Fruit fly (Drosophila melanogaster) whole organism, embryonic: ENCODE data around the gene Pgd.

Source experiments
- Abd-B ChIP-seq: fragments of 200-800 bp; sonication (Bioruptor generic); optimal IDR thresholded peaks from 2 replicates; lab custom pipeline; 2018; ENCODE audit warnings: missing biosample characterization, mild to moderate bottlenecking, missing genetic modification characterization, moderate library complexity
- CG11085 ChIP-seq: fragments of 200-800 bp; sonication (Bioruptor generic); IDR thresholded peaks from 2 replicates; pipeline ENCODE4 v1.3.6; 2022; ENCODE audit warnings: missing biosample characterization, missing genetic modification characterization
- CG12299 ChIP-seq: fragments of 200-800 bp; sonication (Bioruptor generic); optimal IDR thresholded peaks from 2 replicates; lab custom pipeline; 2018; ENCODE audit warnings: missing biosample characterization, mild to moderate bottlenecking, missing genetic modification characterization
- CG12391 ChIP-seq: fragments of 200-800 bp; sonication (Bioruptor generic); optimal IDR thresholded peaks from 3 replicates; lab custom pipeline; 2018; ENCODE audit warnings: missing biosample characterization, mild to moderate bottlenecking, missing genetic modification characterization, moderate library complexity
- CG12659 ChIP-seq: fragments of 200-800 bp; sonication (Bioruptor generic); optimal IDR thresholded peaks from 3 replicates; lab custom pipeline; 2017; ENCODE audit warnings: mild to moderate bottlenecking, missing biosample characterization, missing genetic modification reagents, missing genetic modification characterization
- CG13775 ChIP-seq: fragments of 200-800 bp; sonication (Bioruptor generic); optimal IDR thresholded peaks from 3 replicates; lab custom pipeline; 2017; ENCODE audit warnings: missing biosample characterization, mild to moderate bottlenecking, missing genetic modification characterization
- CG15269 ChIP-seq: fragments of 200-800 bp; sonication (Bioruptor generic); optimal IDR thresholded peaks from 2 replicates; lab custom pipeline; 2018; ENCODE audit warnings: missing biosample characterization, mild to moderate bottlenecking, missing genetic modification characterization, moderate library complexity
- CG17361 ChIP-seq: fragments of 200-800 bp; sonication (Bioruptor generic); IDR thresholded peaks from 3 replicates; pipeline ENCODE4 v1.3.6; 2022; ENCODE audit warnings: missing biosample characterization, missing genetic modification characterization
- CG17568 ChIP-seq: fragments of 200-800 bp; sonication (Bioruptor generic); optimal IDR thresholded peaks from 2 replicates; lab custom pipeline; 2018; ENCODE audit warnings: missing biosample characterization, mild to moderate bottlenecking, missing genetic modification characterization, moderate library complexity
- CG2678 ChIP-seq: fragments of 200-800 bp; sonication (Bioruptor generic); optimal IDR thresholded peaks from 3 replicates; lab custom pipeline; 2019; ENCODE audit warnings: missing biosample characterization, mild to moderate bottlenecking, missing genetic modification characterization, moderate library complexity
- CG3281 ChIP-seq: fragments of 200-800 bp; sonication (Bioruptor generic); optimal IDR thresholded peaks from 3 replicates; lab custom pipeline; 2017; ENCODE audit warnings: missing biosample characterization, mild to moderate bottlenecking, missing genetic modification characterization
- CG3995 ChIP-seq: fragments of 200-800 bp; sonication (Bioruptor generic); optimal IDR thresholded peaks from 3 replicates; lab custom pipeline; 2016; ENCODE audit warnings: missing biosample characterization, missing genetic modification characterization
- CG4282 ChIP-seq: fragments of 200-800 bp; sonication (Bioruptor generic); optimal IDR thresholded peaks from 2 replicates; lab custom pipeline; 2016; ENCODE audit warnings: missing biosample characterization, missing genetic modification characterization
- CG4360 ChIP-seq: fragments of 200-800 bp; sonication (Bioruptor generic); IDR thresholded peaks from 2 replicates; pipeline ENCODE4 v1.3.6; 2022; ENCODE audit warnings: missing biosample characterization, missing genetic modification characterization
- CG6813 ChIP-seq: fragments of 200-800 bp; sonication (Bioruptor generic); optimal IDR thresholded peaks from 2 replicates; lab custom pipeline; 2017; ENCODE audit warnings: missing biosample characterization, missing genetic modification characterization, mild to moderate bottlenecking, moderate library complexity, missing genetic modification reagents
- CG6854 ChIP-seq: fragments of 200-800 bp; sonication (Bioruptor generic); optimal IDR thresholded peaks from 3 replicates; lab custom pipeline; 2017; ENCODE audit warnings: missing biosample characterization, mild to moderate bottlenecking, missing genetic modification characterization
- CG7786 ChIP-seq: fragments of 200-800 bp; sonication (Bioruptor generic); optimal IDR thresholded peaks from 2 replicates; lab custom pipeline; 2016; ENCODE audit warnings: missing biosample characterization, missing genetic modification characterization
- CG8765 ChIP-seq: fragments of 200-800 bp; sonication (Bioruptor generic); IDR thresholded peaks from 2 replicates; pipeline ENCODE4 v1.3.6; 2022; ENCODE audit warnings: missing biosample characterization, missing genetic modification characterization
- CG9876 ChIP-seq: fragments of 200-800 bp; sonication (Bioruptor generic); optimal IDR thresholded peaks from 2 replicates; lab custom pipeline; 2016; ENCODE audit warnings: missing biosample characterization, missing genetic modification characterization
- Camta ChIP-seq: fragments of 200-800 bp; sonication (Bioruptor generic); optimal IDR thresholded peaks from 2 replicates; lab custom pipeline; 2016; ENCODE audit warnings: missing biosample characterization, missing genetic modification characterization
- Dfd ChIP-seq, 2 experiments: fragments of >200 bp; optimal IDR thresholded peaks; 2 replicates each; lab custom pipeline; 2017; ENCODE audit warnings: missing biosample characterization in 2 of 2, missing genetic modification characterization in 2 of 2
- Dip2 ChIP-seq: fragments of 200-800 bp; sonication (Bioruptor generic); IDR thresholded peaks from 2 replicates; pipeline ENCODE4 v1.3.6; 2022; ENCODE audit warnings: missing biosample characterization, missing genetic modification characterization
- Dll ChIP-seq: fragments of 200-800 bp; sonication (Bioruptor generic); IDR thresholded peaks from 4 replicates; pipeline ENCODE4 v1.3.6; 2022; ENCODE audit warnings: missing biosample characterization, missing genetic modification characterization; ENCODE audit not compliant: partially characterized antibody
- Doc2 ChIP-seq: fragments of 200-800 bp; sonication (Bioruptor generic); IDR thresholded peaks from 2 replicates; pipeline ENCODE4 v1.3.6; 2022; ENCODE audit warnings: missing biosample characterization, missing genetic modification characterization
- Elba2 ChIP-seq: fragments of 200-800 bp; sonication (Bioruptor generic); optimal IDR thresholded peaks from 3 replicates; lab custom pipeline; 2016; ENCODE audit warnings: missing biosample characterization, missing genetic modification characterization
- H15 ChIP-seq: fragments of 200-800 bp; sonication (Bioruptor generic); IDR thresholded peaks from 3 replicates; pipeline ENCODE4 v1.3.6; 2022; ENCODE audit warnings: missing biosample characterization, missing genetic modification characterization
- Oli ChIP-seq: fragments of 200-800 bp; sonication (Bioruptor generic); optimal IDR thresholded peaks from 2 replicates; lab custom pipeline; 2018; ENCODE audit warnings: missing biosample characterization, mild to moderate bottlenecking, missing genetic modification characterization, moderate library complexity
- Ptx1 ChIP-seq: fragments of 200-800 bp; sonication (Bioruptor generic); IDR thresholded peaks from 2 replicates; pipeline ENCODE4 v1.3.6; 2022; ENCODE audit warnings: missing biosample characterization, missing genetic modification characterization
- Side ChIP-seq: fragments of 200-800 bp; sonication (Bioruptor generic); optimal IDR thresholded peaks from 2 replicates; lab custom pipeline; 2016; ENCODE audit warnings: missing biosample characterization, missing genetic modification characterization
- Sox102F ChIP-seq: fragments of 200-800 bp; sonication (Bioruptor generic); optimal IDR thresholded peaks from 2 replicates; lab custom pipeline; 2018; ENCODE audit warnings: missing biosample characterization, mild to moderate bottlenecking, missing genetic modification characterization, moderate library complexity
- Taf1 ChIP-seq: fragments of 200-800 bp; sonication (Bioruptor generic); IDR thresholded peaks from 2 replicates; pipeline ENCODE4 v1.3.6; 2022; ENCODE audit warnings: missing biosample characterization, missing genetic modification characterization
- Tbp ChIP-seq: fragments of >200 bp; optimal IDR thresholded peaks from 2 replicates; lab custom pipeline; 2018; ENCODE audit warnings: missing biosample characterization, missing genetic modification characterization
- al ChIP-seq: fragments of 200-800 bp; sonication (Bioruptor generic); IDR thresholded peaks from 2 replicates; pipeline ENCODE4 v1.3.6; 2022; ENCODE audit warnings: missing biosample characterization, missing genetic modification characterization
- ash1 ChIP-seq: fragments of 200-800 bp; sonication (Bioruptor generic); optimal IDR thresholded peaks from 2 replicates; lab custom pipeline; 2018; ENCODE audit warnings: missing biosample characterization, mild to moderate bottlenecking, missing genetic modification characterization
- bab2 ChIP-seq: fragments of 200-800 bp; sonication (Bioruptor generic); optimal IDR thresholded peaks from 2 replicates; lab custom pipeline; 2016; ENCODE audit warnings: missing biosample characterization, missing genetic modification characterization
- da ChIP-seq: fragments of 200-800 bp; sonication (Bioruptor generic); optimal IDR thresholded peaks from 2 replicates; lab custom pipeline; 2016; ENCODE audit warnings: missing biosample characterization, missing genetic modification characterization
- dan ChIP-seq: fragments of 200-800 bp; sonication (Bioruptor generic); IDR thresholded peaks from 2 replicates; pipeline ENCODE4 v1.3.6; 2022; ENCODE audit warnings: missing biosample characterization, missing genetic modification characterization
- danr ChIP-seq: fragments of 200-800 bp; sonication (Bioruptor generic); IDR thresholded peaks from 2 replicates; pipeline ENCODE4 v1.3.6; 2022; ENCODE audit warnings: missing biosample characterization, missing genetic modification characterization
- en ChIP-seq: fragments of 200-800 bp; sonication (Bioruptor generic); optimal IDR thresholded peaks from 2 replicates; lab custom pipeline; 2016; ENCODE audit warnings: missing biosample characterization, missing genetic modification characterization
- ham ChIP-seq: fragments of 200-800 bp; sonication (Bioruptor generic); IDR thresholded peaks from 2 replicates; pipeline ENCODE4 v1.3.6; 2022; ENCODE audit warnings: missing biosample characterization, missing genetic modification characterization
- kni ChIP-seq: fragments of 200-800 bp; sonication (Bioruptor generic); optimal IDR thresholded peaks from 3 replicates; lab custom pipeline; 2017; ENCODE audit warnings: mild to moderate bottlenecking, missing biosample characterization, missing genetic modification reagents, missing genetic modification characterization
- mam ChIP-seq: fragments of 200-800 bp; sonication (Bioruptor generic); optimal IDR thresholded peaks from 3 replicates; lab custom pipeline; 2016; ENCODE audit warnings: missing biosample characterization, missing genetic modification characterization
- sc ChIP-seq, 3 experiments: fragments of >200 bp in 2 of 3; fragments of 200-800 bp in 1 of 3; sonication (Bioruptor generic) in 1 of 3; optimal IDR thresholded peaks; 2 replicates in 2 of 3; 3 replicates in 1 of 3; lab custom pipeline; 2017; ENCODE audit warnings: mild to moderate bottlenecking in 1 of 3, missing biosample characterization in 1 of 3, missing genetic modification characterization in 1 of 3, missing genetic modification reagents in 1 of 3
- sens ChIP-seq: fragments of 200-800 bp; sonication (Bioruptor generic); peaks from one replicate; lab custom pipeline; 2016; ENCODE audit warnings: missing biosample characterization, missing genetic modification characterization
- stwl ChIP-seq: fragments of 200-800 bp; sonication (Bioruptor generic); optimal IDR thresholded peaks from 3 replicates; lab custom pipeline; 2018; ENCODE audit warnings: missing biosample characterization, mild to moderate bottlenecking, missing genetic modification characterization, moderate library complexity
- tll ChIP-seq, 2 experiments: fragments of 200-800 bp in 1 of 2; fragments of >200 bp in 1 of 2; sonication (Bioruptor generic) in 1 of 2; optimal IDR thresholded peaks; 2 replicates each; lab custom pipeline; 2017 to 2019; ENCODE audit warnings: missing biosample characterization in 2 of 2, missing genetic modification characterization in 2 of 2, mild to moderate bottlenecking in 1 of 2, moderate library complexity in 1 of 2
- tup ChIP-seq: fragments of 200-800 bp; sonication (Bioruptor generic); optimal IDR thresholded peaks from 2 replicates; lab custom pipeline; 2016; ENCODE audit warnings: missing biosample characterization, mild to moderate bottlenecking, missing genetic modification characterization, moderate library complexity
- tx ChIP-seq: fragments of 200-800 bp; sonication (Bioruptor generic); optimal IDR thresholded peaks from 2 replicates; lab custom pipeline; 2016; ENCODE audit warnings: missing biosample characterization, missing genetic modification characterization
- zen ChIP-seq: fragments of 200-800 bp; sonication (Bioruptor generic); optimal IDR thresholded peaks from 3 replicates; lab custom pipeline; 2018; ENCODE audit warnings: missing biosample characterization, mild to moderate bottlenecking, missing genetic modification characterization, moderate library complexity

Pgd gene

dm6 chrX:2134226-2134880, 10.6 kb upstream of the Pgd start:
- TF ChIP-seq CG4282 (GFP tag; lab: Kevin White, UChicago) (no peak), CG17568 (GFP tag; lab: Kevin White, UChicago) (peak; percentile 28), CG8765 (GFP tag; lab: Robert Waterston, UW) (0 out of 2 replicates have a peak, but pooled peaks have one; percentile 60), sc (optimal IDR thresholded peaks at IDR 0.05; lab: Kevin White, UChicago) (no peak), sc (GFP tag; optimal IDR thresholded peaks at IDR 0.05; lab: Kevin White, UChicago) (peak; percentile 60), stwl (no peak), CG6813 (GFP tag; lab: Kevin White, UChicago) (peak; percentile 66), Abd-B (GFP tag; lab: Kevin White, UChicago) (peak; percentile 45), Taf1 (GFP tag; lab: Robert Waterston, UW) (peak; percentile 22; the same call in 1 of the 2 replicates), sens (GFP tag; lab: Kevin White, UChicago) (peak; percentile 96), Camta (GFP tag; lab: Kevin White, UChicago) (peak; percentile 16), Ptx1 (GFP tag; lab: Robert Waterston, UW) (peak; percentile 68), Dll (GFP tag; lab: Robert Waterston, UW) (no peak), Tbp (GFP tag; lab: Kevin White, UChicago) (no peak), ham (no peak), CG12659 (GFP tag; lab: Kevin White, UChicago) (peak; percentile 56), tup (GFP tag; lab: Kevin White, UChicago) (no peak), CG13775 (peak; percentile 30), en (GFP tag; lab: Kevin White, UChicago) (peak; percentile 11), CG17361 (GFP tag; lab: Robert Waterston, UW) (peak; percentile 62), ash1 (GFP tag; lab: Kevin White, UChicago) (no peak), zen (peak; percentile 39), Side (GFP tag; lab: Kevin White, UChicago) (peak; percentile 42), Doc2 (no peak), tll (GFP tag; optimal IDR thresholded peaks at IDR 0.05; lab: Kevin White, UChicago) (no peak), tx (GFP tag; lab: Kevin White, UChicago) (peak; percentile 42), bab2 (GFP tag; lab: Kevin White, UChicago) (peak; percentile 61), dan (GFP tag; lab: Robert Waterston, UW) (0 out of 2 replicates have a peak, but pooled peaks have one; percentile 28), Oli (peak; percentile 75), CG12299 (peak; percentile 50), CG4360 (GFP tag; lab: Robert Waterston, UW) (peak; percentile 27; the same call in 1 of the 2 replicates), CG9876 (no peak), Dfd (GFP tag; optimal IDR thresholded peaks at IDR 0.05; lab: Kevin White, UChicago) (no peak), Sox102F (GFP tag; lab: Kevin White, UChicago) (peak; percentile 70), al (GFP tag; lab: Robert Waterston, UW) (no peak), kni (GFP tag; lab: Kevin White, UChicago) (no peak), CG7786 (GFP tag; lab: Kevin White, UChicago) (peak; percentile 18), H15 (GFP tag; lab: Robert Waterston, UW) (peak; percentile 61), mam (peak; percentile 61), CG2678 (tag; lab: Kevin White, UChicago) (peak; percentile 81), CG15269 (tag; lab: Kevin White, UChicago) (peak; percentile 63), danr (GFP tag; lab: Robert Waterston, UW) (peak; percentile 44; the same call in 1 of the 2 replicates), Elba2 (no peak), CG3995 (GFP tag; lab: Kevin White, UChicago) (no peak), Dip2 (GFP tag; lab: Robert Waterston, UW) (no peak), CG11085 (GFP tag; lab: Robert Waterston, UW) (peak; percentile 24; the same call in 1 of the 2 replicates), CG12391 (tag; lab: Kevin White, UChicago) (peak; percentile 69), da (GFP tag; lab: Kevin White, UChicago) (no peak), CG3281 (peak; percentile 50), CG6854 (GFP tag; lab: Kevin White, UChicago) (peak; percentile 28)
